Fruit fly (Drosophila melanogaster): Measurements from ENCODE around the gene CG42680.

CG42680 gene

DNA sequence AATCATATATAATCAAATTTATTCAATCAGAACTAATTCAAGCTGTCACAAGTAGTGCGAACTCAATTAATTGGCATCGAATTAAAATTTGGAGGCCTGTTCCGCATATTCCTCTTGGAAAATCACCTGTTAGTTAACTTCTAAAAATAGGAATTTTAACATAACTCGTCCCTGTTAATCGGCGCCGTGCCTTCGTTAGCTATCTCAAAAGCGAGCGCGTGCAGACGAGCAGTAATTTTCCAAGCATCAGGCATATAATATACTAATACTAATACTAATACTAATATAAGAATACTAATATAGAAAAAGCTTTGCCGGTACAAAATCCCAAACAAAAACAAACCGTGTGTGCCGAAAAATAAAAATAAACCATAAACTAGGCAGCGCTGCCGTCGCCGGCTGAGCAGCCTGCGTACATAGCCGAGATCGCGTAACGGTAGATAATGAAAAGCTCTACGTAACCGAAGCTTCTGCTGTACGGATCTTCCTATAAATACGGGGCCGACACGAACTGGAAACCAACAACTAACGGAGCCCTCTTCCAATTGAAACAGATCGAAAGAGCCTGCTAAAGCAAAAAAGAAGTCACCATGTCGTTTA lies 27.8 kb upstream of the CG42680 start:
- TF ChIP-seq CG8301 (tag; optimal IDR thresholded peaks at IDR 0.05) (no peak), CG34367 (tag; optimal IDR thresholded peaks at IDR 0.05) (no peak), D1 (tag; optimal IDR thresholded peaks at IDR 0.05) (no peak), CG13204 (GFP tag; optimal IDR thresholded peaks at IDR 0.05) (no peak), CG4496 (GFP tag; IDR thresholded peaks at IDR 0.05) (no peak), fd96Ca (GFP tag; IDR thresholded peaks at IDR 0.05) (no peak), CG8159 (tag; optimal IDR thresholded peaks at IDR 0.05) (no peak), CG17806 (tag; optimal IDR thresholded peaks at IDR 0.05) (no peak), CG12605 (GFP tag; IDR thresholded peaks at IDR 0.05) (no peak), CG14655 (GFP tag; optimal IDR thresholded peaks at IDR 0.05) (no peak)

dm6 chr2L:14614897-14615602 lies 27.0 kb upstream of the CG42680 start, which contains the start of the genes Adh and Adhr:
TSS of gene Adh (plus strand) at chr2L:14615552.
TSS of gene Adhr (plus strand) at chr2L:14615552.
- TF ChIP-seq D1 (tag; optimal IDR thresholded peaks at IDR 0.05) (no peak), Pif1A (GFP tag; optimal IDR thresholded peaks at IDR 0.05) (peak; percentile 46), CG15710 (tag; optimal IDR thresholded peaks at IDR 0.05) (peak; percentile 57), CG14655 (GFP tag; optimal IDR thresholded peaks at IDR 0.05) (peak; percentile 56), CG17806 (tag; optimal IDR thresholded peaks at IDR 0.05) (peak; percentile 54), CG34367 (tag; optimal IDR thresholded peaks at IDR 0.05) (peak; percentile 20), CG4496 (GFP tag; IDR thresholded peaks at IDR 0.05) (0 out of 3 replicates have a peak, but pooled peaks have one; percentile 48), CG8301 (tag; optimal IDR thresholded peaks at IDR 0.05) (peak; percentile 67), Ets98B (GFP tag; IDR thresholded peaks at IDR 0.05) (peak; percentile 66), CG12605 (GFP tag; IDR thresholded peaks at IDR 0.05) (peak; percentile 63), CG9948 (tag; optimal IDR thresholded peaks at IDR 0.05) (peak; percentile 63), fd96Ca (GFP tag; IDR thresholded peaks at IDR 0.05) (0 out of 3 replicates have a peak, but pooled peaks have one; percentile 24), EcR (GFP tag; optimal IDR thresholded peaks at IDR 0.05) (no peak), rn (GFP tag; IDR thresholded peaks at IDR 0.05) (no peak), CG8159 (tag; optimal IDR thresholded peaks at IDR 0.05) (peak; percentile 67), CG32121 (GFP tag; IDR thresholded peaks at IDR 0.05) (peak; percentile 80), gl (tag; optimal IDR thresholded peaks at IDR 0.05) (no peak)

DNA sequence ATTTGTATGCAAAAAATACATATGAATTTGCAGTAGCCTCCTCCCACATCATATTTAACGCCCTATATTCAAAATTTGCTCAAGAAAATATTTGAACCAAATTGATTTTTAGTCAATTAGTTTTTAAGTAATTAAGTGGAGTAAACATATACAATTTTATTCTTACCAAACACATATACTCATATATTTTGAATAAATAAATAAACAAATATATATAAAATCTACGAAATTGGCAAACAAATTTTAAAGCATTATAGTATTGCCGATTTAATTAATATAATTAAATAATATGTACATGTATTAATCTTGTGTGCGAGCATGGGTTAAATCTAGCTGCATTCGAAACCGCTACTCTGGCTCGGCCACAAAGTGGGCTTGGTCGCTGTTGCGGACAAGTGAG lies 26.4 kb upstream of the CG42680 start:
- peak; percentile 25 for TF ChIP-seq CG8301 (tag; optimal IDR thresholded peaks at IDR 0.05)
- peak; percentile 46 for TF ChIP-seq CG15710 (tag; optimal IDR thresholded peaks at IDR 0.05)
- TF ChIP-seq CG32121 (GFP tag; IDR thresholded peaks at IDR 0.05) = no peak
- TF ChIP-seq D1 (tag; optimal IDR thresholded peaks at IDR 0.05) = no peak
- TF ChIP-seq CG8159 (tag; optimal IDR thresholded peaks at IDR 0.05) = peak; percentile 56
- peak; percentile 6 for TF ChIP-seq CG17806 (tag; optimal IDR thresholded peaks at IDR 0.05)

- TF ChIP-seq CG9948 (tag; optimal IDR thresholded peaks at IDR 0.05) = peak; percentile 59
- no peak; the same call in 2 of the 3 replicates for TF ChIP-seq fd96Ca (GFP tag; IDR thresholded peaks at IDR 0.05)
- no peak for TF ChIP-seq rn (GFP tag; IDR thresholded peaks at IDR 0.05)
- TF ChIP-seq CG4496 (GFP tag; IDR thresholded peaks at IDR 0.05) = peak; percentile 52; the same call in 1 of the 3 replicates
- peak; percentile 11 for TF ChIP-seq Pif1A (GFP tag; optimal IDR thresholded peaks at IDR 0.05)
- TF ChIP-seq CG32121 (GFP tag; IDR thresholded peaks at IDR 0.05) = peak; percentile 17; the same call in 1 of the 2 replicates
- no peak for TF ChIP-seq CG34367 (tag; optimal IDR thresholded peaks at IDR 0.05)
- TF ChIP-seq CG15710 (tag; optimal IDR thresholded peaks at IDR 0.05) = peak; percentile 30
- peak; percentile 65 for TF ChIP-seq CG8301 (tag; optimal IDR thresholded peaks at IDR 0.05)
- no peak for TF ChIP-seq gl (tag; optimal IDR thresholded peaks at IDR 0.05)
- TF ChIP-seq CG10348 (GFP tag; IDR thresholded peaks at IDR 0.05) = no peak
- TF ChIP-seq Snoo (tag; optimal IDR thresholded peaks at IDR 0.05) = no peak
- peak; percentile 51 for TF ChIP-seq CG17806 (tag; optimal IDR thresholded peaks at IDR 0.05)
- peak; percentile 63 for TF ChIP-seq CG14655 (GFP tag; optimal IDR thresholded peaks at IDR 0.05)
- TF ChIP-seq CG8159 (tag; optimal IDR thresholded peaks at IDR 0.05) = peak; percentile 55
- TF ChIP-seq EcR (GFP tag; optimal IDR thresholded peaks at IDR 0.05) = no peak
- no peak for TF ChIP-seq CG13204 (GFP tag; optimal IDR thresholded peaks at IDR 0.05)
- no peak for TF ChIP-seq D1 (tag; optimal IDR thresholded peaks at IDR 0.05)
- 0 out of 2 replicates have a peak, but pooled peaks have one; percentile 13 for TF ChIP-seq CG12605 (GFP tag; IDR thresholded peaks at IDR 0.05)
- no peak for TF ChIP-seq Pif1B (GFP tag; optimal IDR thresholded peaks at IDR 0.05)
- TF ChIP-seq Ets98B (GFP tag; IDR thresholded peaks at IDR 0.05) = no peak
These were observed 25.2 kb upstream of the CG42680 start for dm6 chr2L:14612998-14613955.

DNA sequence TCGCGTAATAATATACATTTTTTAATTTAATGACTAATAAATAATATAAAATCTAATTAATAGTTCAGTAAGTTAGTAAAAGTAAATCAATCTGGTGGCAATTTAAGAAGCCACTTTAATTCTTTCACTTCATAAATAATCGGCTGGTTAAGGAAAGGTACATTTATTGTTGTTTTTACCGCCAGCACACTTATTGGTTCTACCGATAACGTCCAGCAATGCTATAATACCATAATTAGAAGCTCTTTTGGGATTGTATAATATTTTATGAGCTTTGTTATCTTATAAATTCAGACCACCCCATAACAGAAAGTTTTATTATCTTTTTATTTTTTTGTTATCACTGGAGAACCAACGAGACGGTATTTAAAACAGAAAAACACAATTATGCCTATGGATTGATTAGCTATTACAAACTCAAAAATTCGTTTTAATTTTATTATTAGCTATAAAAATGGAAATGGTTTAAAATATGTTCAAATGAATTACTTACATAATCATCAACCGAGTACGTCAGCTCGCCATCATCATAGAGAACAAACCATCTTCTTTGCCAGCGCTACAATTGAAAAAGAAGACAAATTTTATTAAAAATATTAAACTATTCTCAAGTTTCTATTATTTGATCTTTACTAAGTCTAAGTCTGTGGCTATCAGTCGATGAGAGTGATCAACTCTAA lies 23.5 kb upstream of the CG42680 start:
- no peak for TF ChIP-seq CG17806 (tag; optimal IDR thresholded peaks at IDR 0.05)

Measured in whole organism, pupa.